Fruit fly (Drosophila melanogaster): ENCODE measurements around the gene CG33290.

The CG33290 gene

DNA sequence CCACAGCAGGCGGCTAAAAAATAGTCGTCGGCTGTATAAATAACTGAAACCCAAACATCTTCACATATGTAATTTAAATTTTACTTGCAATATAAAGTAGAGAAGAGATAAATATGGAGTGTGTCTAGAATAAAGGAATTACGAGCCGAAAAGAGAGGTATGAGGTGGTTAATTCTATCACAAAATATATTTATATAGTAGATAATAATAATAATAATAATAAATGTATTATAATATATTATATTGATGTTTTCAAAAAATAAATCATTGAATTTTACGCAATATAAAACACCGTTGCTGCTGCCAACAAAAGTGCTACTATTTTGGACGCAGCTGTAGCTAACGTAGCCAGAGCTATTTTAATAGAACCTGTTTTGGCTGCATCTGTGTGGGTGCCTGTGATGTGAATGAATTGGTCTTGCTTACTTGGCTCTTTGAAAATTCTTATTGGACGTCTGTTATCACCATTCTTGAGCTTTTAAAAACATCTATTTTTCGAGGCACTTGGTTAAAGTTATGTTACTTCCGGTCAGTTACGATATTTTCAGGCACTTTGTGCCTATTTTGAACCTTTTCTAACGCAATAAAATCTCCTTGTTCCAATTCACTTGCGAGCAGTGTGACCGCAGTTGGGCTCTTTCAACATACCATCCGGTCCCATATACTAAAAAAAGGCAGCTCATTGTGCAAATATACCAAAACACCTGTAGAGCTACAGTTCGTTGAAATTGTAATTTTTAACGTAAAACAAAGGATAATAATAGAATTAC, 45.1 kb upstream of the CG33290 start, which contains the start of gene Hr78 (continued):
- TF ChIP-seq sd (tag; optimal IDR thresholded peaks at IDR 0.05) = peak; percentile 83
- peak; percentile 90 for TF ChIP-seq Fer1 (GFP tag; optimal IDR thresholded peaks at IDR 0.05)
- peak; percentile 33 for TF ChIP-seq CG2120 (GFP tag; optimal IDR thresholded peaks at IDR 0.05)
- TF ChIP-seq Sox100B (GFP tag; optimal IDR thresholded peaks at IDR 0.05) = peak; percentile 90
- TF ChIP-seq Bteb2 (GFP tag; optimal IDR thresholded peaks at IDR 0.05) = no peak
- no peak for TF ChIP-seq MTF-1 (GFP tag; optimal IDR thresholded peaks at IDR 0.05; ENCODE audit: borderline replicate concordance)
- TF ChIP-seq dysf (GFP tag; IDR thresholded peaks at IDR 0.05) = peak; percentile 80
- TF ChIP-seq emc (GFP tag; optimal IDR thresholded peaks at IDR 0.05) = no peak
- TF ChIP-seq CG8944 (GFP tag; optimal IDR thresholded peaks at IDR 0.05) = no peak
- TF ChIP-seq jumu (GFP tag; optimal IDR thresholded peaks at IDR 0.05) = no peak
- TF ChIP-seq tap (tag; optimal IDR thresholded peaks at IDR 0.05) = peak; percentile 69
- TF ChIP-seq Atf-2 (GFP tag; optimal IDR thresholded peaks at IDR 0.05) = no peak
- no peak for TF ChIP-seq D (optimal IDR thresholded peaks at IDR 0.05)
- peak; percentile 81 for TF ChIP-seq D (GFP tag; optimal IDR thresholded peaks at IDR 0.05)
- peak; percentile 24; the same call in 1 of the 2 replicates for TF ChIP-seq CG4404 (GFP tag; IDR thresholded peaks at IDR 0.05)
- TF ChIP-seq CG5180 (GFP tag; optimal IDR thresholded peaks at IDR 0.05) = peak; percentile 65
- TF ChIP-seq dmrt11E (tag; optimal IDR thresholded peaks at IDR 0.05) = peak; percentile 73
- TF ChIP-seq hth (optimal IDR thresholded peaks at IDR 0.05) = no peak
- peak; percentile 91 for TF ChIP-seq scrt (GFP tag; optimal IDR thresholded peaks at IDR 0.05)
- no peak; the same call in 1 of the 2 replicates for TF ChIP-seq CG14441 (GFP tag; IDR thresholded peaks at IDR 0.05)
- TF ChIP-seq Nf-YC (tag; optimal IDR thresholded peaks at IDR 0.05) = peak; percentile 74
- TF ChIP-seq CG10274 (GFP tag; optimal IDR thresholded peaks at IDR 0.05) = peak; percentile 22
- TF ChIP-seq CG1529 (GFP tag; optimal IDR thresholded peaks at IDR 0.05) = peak; percentile 57
- no peak for TF ChIP-seq CG1832 (GFP tag; optimal IDR thresholded peaks at IDR 0.05)
- TF ChIP-seq D19B (GFP tag; optimal IDR thresholded peaks at IDR 0.05) = peak; percentile 69
- peak; percentile 76 for TF ChIP-seq Blimp-1 (GFP tag; optimal IDR thresholded peaks at IDR 0.05)
- no peak for TF ChIP-seq crc (GFP tag; optimal IDR thresholded peaks at IDR 0.05)
- peak; percentile 60 for TF ChIP-seq Sin3A (optimal IDR thresholded peaks at IDR 0.05)
- peak; percentile 90 for TF ChIP-seq Hmr (GFP tag; optimal IDR thresholded peaks at IDR 0.05)
- TF ChIP-seq MBD-R2 (GFP tag; IDR thresholded peaks at IDR 0.05) = peak; percentile 43
- TF ChIP-seq fd64A (GFP tag; optimal IDR thresholded peaks at IDR 0.05) = peak; percentile 14
- TF ChIP-seq tll (GFP tag; optimal IDR thresholded peaks at IDR 0.05) = no peak
- no peak for TF ChIP-seq Trl (optimal IDR thresholded peaks at IDR 0.05)
- no peak for TF ChIP-seq Trl (GFP tag; optimal IDR thresholded peaks at IDR 0.05)
- no peak for TF ChIP-seq CG1792 (GFP tag; optimal IDR thresholded peaks at IDR 0.05)
- no peak for TF ChIP-seq CG31365 (tag; optimal IDR thresholded peaks at IDR 0.05)
- TF ChIP-seq grn (GFP tag; optimal IDR thresholded peaks at IDR 0.05) = no peak
- TF ChIP-seq CG15269 (tag; optimal IDR thresholded peaks at IDR 0.05) = peak; percentile 90
- peak; percentile 88 for TF ChIP-seq CG17829 (tag; optimal IDR thresholded peaks at IDR 0.05)
- TF ChIP-seq CG4820 (GFP tag; optimal IDR thresholded peaks at IDR 0.05) = peak; percentile 41
- no peak for TF ChIP-seq sima (GFP tag; optimal IDR thresholded peaks at IDR 0.05)
- no peak; the same call in 2 of the 3 replicates for TF ChIP-seq B-H1 (GFP tag; IDR thresholded peaks at IDR 0.05)
- TF ChIP-seq CG17802 (tag; optimal IDR thresholded peaks at IDR 0.05) = no peak
- no peak for TF ChIP-seq CG1647 (GFP tag; optimal IDR thresholded peaks at IDR 0.05)
- TF ChIP-seq amos (GFP tag; IDR thresholded peaks at IDR 0.05; ENCODE audit: partially characterized antibody) = peak; percentile 18; the same call in 1 of the 2 replicates
- TF ChIP-seq CG2199 (GFP tag; IDR thresholded peaks at IDR 0.05) = no peak
- TF ChIP-seq CG10366 (GFP tag; IDR thresholded peaks at IDR 0.05) = peak; percentile 39
- TF ChIP-seq Ada2b (GFP tag; IDR thresholded peaks at IDR 0.05) = peak; percentile 63
- peak; percentile 71 for TF ChIP-seq CG7271 (tag; optimal IDR thresholded peaks at IDR 0.05)
- TF ChIP-seq maf-S (GFP tag; optimal IDR thresholded peaks at IDR 0.05) = no peak

All from whole organism, embryonic.